Worm (Caenorhabditis elegans) whole organism, L4 larva: ENCODE results near the gene catp-4.

Experiments
- D1046.2 ChIP-seq: fragments of 200-800 bp; sonication (Bioruptor generic); IDR thresholded peaks from 2 replicates; pipeline ENCODE4 v1.3.6; 2022; ENCODE audit warnings: missing genetic modification characterization, missing compliant biosample characterization
- F26F4.8 ChIP-seq: fragments of 200-800 bp; sonication (Bioruptor generic); conservative IDR thresholded peaks from 2 replicates; pipeline ENCODE4 v1.3.6; 2022; ENCODE audit warnings: missing genetic modification characterization, missing compliant biosample characterization
- T26A8.4 ChIP-seq: fragments of 200-800 bp; sonication (Bioruptor generic); IDR thresholded peaks from 2 replicates; pipeline ENCODE4 v1.3.6; 2022; ENCODE audit warnings: missing genetic modification characterization, missing compliant biosample characterization
- Y48G9A.11 ChIP-seq: fragments of 200-800 bp; sonication (Bioruptor generic); IDR thresholded peaks from 2 replicates; pipeline ENCODE4 v1.3.6; 2022; ENCODE audit warnings: missing genetic modification reagents, missing genetic modification characterization, missing compliant biosample characterization
- ZK546.5 ChIP-seq, 2 experiments: sonication (generic microtip); optimal IDR thresholded peaks; 2 replicates each; lab custom pipeline; 2017; ENCODE audit warnings: missing biosample characterization in 2 of 2, missing genetic modification characterization in 2 of 2
- aly-2 ChIP-seq: sonication (generic microtip); optimal IDR thresholded peaks from 2 replicates; lab custom pipeline; 2018; ENCODE audit warnings: missing biosample characterization, missing genetic modification characterization
- ama-1 ChIP-seq: fragments of 150-350 bp; optimal IDR thresholded peaks from 2 replicates; lab custom pipeline; 2014; ENCODE audit warnings: inconsistent platforms, mixed read lengths
- arid-1 ChIP-seq: fragments of 200-800 bp; sonication (Bioruptor generic); conservative IDR thresholded peaks from 2 replicates; pipeline ENCODE4 v1.3.6; 2022; ENCODE audit warnings: missing genetic modification reagents, missing genetic modification characterization, missing compliant biosample characterization
- attf-4 ChIP-seq: sonication (generic microtip); optimal IDR thresholded peaks from 3 replicates; lab custom pipeline; 2017; ENCODE audit warnings: missing biosample characterization, missing genetic modification characterization
- ceh-28 ChIP-seq: fragments of 150-350 bp; optimal IDR thresholded peaks from 2 replicates; lab custom pipeline; 2014; ENCODE audit warnings: missing biosample characterization, missing genetic modification reagents, missing genetic modification characterization
- ceh-44 ChIP-seq: fragments of 200-800 bp; sonication (Bioruptor generic); IDR thresholded peaks from 2 replicates; pipeline ENCODE4 v1.3.6; 2022; ENCODE audit warnings: missing genetic modification reagents, missing genetic modification characterization, missing compliant biosample characterization
- ceh-82 ChIP-seq: sonication (generic microtip); optimal IDR thresholded peaks from 2 replicates; lab custom pipeline; 2017; ENCODE audit warnings: missing biosample characterization, missing genetic modification characterization
- ctbp-1 ChIP-seq: fragments of 200-800 bp; sonication (Bioruptor generic); IDR thresholded peaks from 2 replicates; pipeline ENCODE4 v1.3.6; 2022; ENCODE audit warnings: missing genetic modification reagents, missing genetic modification characterization, missing compliant biosample characterization
- daf-19 ChIP-seq: fragments of 200-800 bp; sonication (Bioruptor generic); conservative IDR thresholded peaks from 2 replicates; pipeline ENCODE4 v1.3.6; 2022; ENCODE audit warnings: missing genetic modification characterization, missing compliant biosample characterization
- dpl-1 ChIP-seq: fragments of 150-350 bp; optimal IDR thresholded peaks from 2 replicates; lab custom pipeline; 2014; ENCODE audit warnings: missing biosample characterization, missing genetic modification reagents, missing genetic modification characterization
- duxl-1 ChIP-seq: sonication (generic microtip); optimal IDR thresholded peaks from 2 replicates; lab custom pipeline; 2016; ENCODE audit warnings: mild to moderate bottlenecking, missing genetic modification characterization, moderate library complexity, missing compliant biosample characterization; ENCODE audit not compliant: poor library complexity
- egl-43 ChIP-seq: fragments of 200-800 bp; sonication (Bioruptor generic); IDR thresholded peaks from 2 replicates; pipeline ENCODE4 v1.3.6; 2022; ENCODE audit warnings: missing genetic modification reagents, missing genetic modification characterization, missing compliant biosample characterization
- gei-8 ChIP-seq: fragments of 200-800 bp; sonication (Bioruptor generic); optimal IDR thresholded peaks from 2 replicates; lab custom pipeline; 2018; ENCODE audit warnings: mild to moderate bottlenecking, missing genetic modification characterization, missing compliant biosample characterization
- hlh-11 ChIP-seq: fragments of 200-800 bp; sonication (Bioruptor generic); optimal IDR thresholded peaks from 2 replicates; lab custom pipeline; 2018; ENCODE audit warnings: mild to moderate bottlenecking, missing genetic modification characterization, missing compliant biosample characterization
- hlh-30 ChIP-seq: sonication (generic microtip); optimal IDR thresholded peaks from 2 replicates; lab custom pipeline; 2017; ENCODE audit warnings: antibody characterized with exemption, mild to moderate bottlenecking, missing genetic modification characterization, missing compliant biosample characterization; ENCODE audit not compliant: insufficient read depth
- hmg-1.1 ChIP-seq: fragments of 200-800 bp; sonication (Bioruptor generic); IDR thresholded peaks from 2 replicates; pipeline ENCODE4 v1.3.6; 2022; ENCODE audit warnings: missing genetic modification reagents, missing genetic modification characterization, missing compliant biosample characterization
- lim-7 ChIP-seq: fragments of 200-800 bp; sonication (Bioruptor generic); IDR thresholded peaks from 2 replicates; pipeline ENCODE4 v1.3.6; 2022; ENCODE audit warnings: missing genetic modification characterization, missing compliant biosample characterization
- lin-13 ChIP-seq: fragments of 150-350 bp; optimal IDR thresholded peaks from 2 replicates; lab custom pipeline; 2014; ENCODE audit warnings: missing biosample characterization, missing genetic modification reagents, missing genetic modification characterization
- lin-38 ChIP-seq: fragments of 200-800 bp; sonication (Bioruptor generic); IDR thresholded peaks from 2 replicates; pipeline ENCODE4 v1.3.6; 2022; ENCODE audit warnings: missing genetic modification reagents, missing genetic modification characterization, missing compliant biosample characterization
- lin-39 ChIP-seq: fragments of 150-350 bp; optimal IDR thresholded peaks from 2 replicates; lab custom pipeline; 2014; ENCODE audit warnings: missing biosample characterization, missing genetic modification reagents, missing genetic modification characterization
- lir-3 ChIP-seq: sonication (generic microtip); optimal IDR thresholded peaks from 2 replicates; lab custom pipeline; 2016; ENCODE audit warnings: mild to moderate bottlenecking, missing genetic modification characterization, missing compliant biosample characterization
- lsy-2 ChIP-seq, 2 experiments: fragments of 150-350 bp in 1 of 2; sonication (generic microtip) in 1 of 2; optimal IDR thresholded peaks; 2 replicates each; lab custom pipeline; 2014 to 2017; ENCODE audit warnings: missing biosample characterization in 2 of 2, missing genetic modification characterization in 2 of 2
- mdl-1 ChIP-seq, 2 experiments: fragments of 150-350 bp in 1 of 2; sonication (generic microtip) in 1 of 2; optimal IDR thresholded peaks; 2 replicates each; lab custom pipeline; 2014 to 2017; ENCODE audit warnings: missing biosample characterization in 2 of 2, missing genetic modification characterization in 2 of 2
- mdt-29 ChIP-seq: fragments of 200-800 bp; sonication (Bioruptor generic); IDR thresholded peaks from 2 replicates; pipeline ENCODE4 v1.3.6; 2022; ENCODE audit warnings: missing genetic modification reagents, missing genetic modification characterization, missing compliant biosample characterization
- mxl-2 ChIP-seq: fragments of 200-800 bp; sonication (Bioruptor generic); conservative IDR thresholded peaks from 2 replicates; pipeline ENCODE4 v1.3.6; 2022; ENCODE audit warnings: missing genetic modification reagents, missing genetic modification characterization, missing compliant biosample characterization
- nhr-237 ChIP-seq: sonication (generic microtip); optimal IDR thresholded peaks from 2 replicates; lab custom pipeline; 2017; ENCODE audit warnings: missing biosample characterization, missing genetic modification characterization
- nhr-41 ChIP-seq: fragments of 200-800 bp; sonication (Bioruptor generic); IDR thresholded peaks from 2 replicates; pipeline ENCODE4 v1.3.6; 2022; ENCODE audit warnings: missing genetic modification reagents, missing genetic modification characterization, missing compliant biosample characterization
- nhr-42 ChIP-seq: fragments of 200-800 bp; sonication (Bioruptor generic); IDR thresholded peaks from 2 replicates; pipeline ENCODE4 v1.3.6; 2022; ENCODE audit warnings: missing genetic modification characterization, missing compliant biosample characterization
- nhr-48 ChIP-seq: sonication (generic microtip); optimal IDR thresholded peaks from 2 replicates; lab custom pipeline; 2016; ENCODE audit warnings: mild to moderate bottlenecking, missing genetic modification characterization, missing compliant biosample characterization
- saeg-2 ChIP-seq: fragments of 200-800 bp; sonication (Bioruptor generic); IDR thresholded peaks from 2 replicates; pipeline ENCODE4 v1.3.6; 2022; ENCODE audit warnings: missing genetic modification reagents, missing genetic modification characterization, missing compliant biosample characterization
- set-16 ChIP-seq: fragments of 200-800 bp; sonication (Bioruptor generic); IDR thresholded peaks from 2 replicates; pipeline ENCODE4 v1.3.6; 2022; ENCODE audit warnings: missing genetic modification reagents, missing genetic modification characterization, missing compliant biosample characterization
- snpc-1.2 ChIP-seq: fragments of 200-800 bp; sonication (Bioruptor generic); IDR thresholded peaks from 2 replicates; pipeline ENCODE4 v1.3.6; 2022; ENCODE audit warnings: missing genetic modification reagents, missing genetic modification characterization, missing compliant biosample characterization
- snpc-4 ChIP-seq: fragments of 150-350 bp; optimal IDR thresholded peaks from 2 replicates; lab custom pipeline; 2014; ENCODE audit warnings: missing biosample characterization, missing genetic modification characterization
- spr-1 ChIP-seq: sonication (generic microtip); optimal IDR thresholded peaks from 2 replicates; lab custom pipeline; 2016; ENCODE audit warnings: mild to moderate bottlenecking, missing genetic modification characterization, missing compliant biosample characterization
- tra-1 ChIP-seq: fragments of 200-800 bp; sonication (Bioruptor generic); IDR thresholded peaks from 2 replicates; pipeline ENCODE4 v1.3.6; 2022; ENCODE audit warnings: missing genetic modification reagents, missing genetic modification characterization, missing compliant biosample characterization
- unc-130 ChIP-seq: sonication (generic microtip); optimal IDR thresholded peaks from 2 replicates; lab custom pipeline; 2016; ENCODE audit warnings: missing genetic modification reagents, missing genetic modification characterization, missing compliant biosample characterization
- zip-2 ChIP-seq: fragments of 150-350 bp; optimal IDR thresholded peaks from 2 replicates; lab custom pipeline; 2014; ENCODE audit warnings: missing biosample characterization, missing genetic modification characterization

catp-4 gene

ce11 chrII:14635895-14636294 is 42.5 kb downstream of the catp-4 start:
- TF ChIP-seq egl-43 (GFP tag; lab: Robert Waterston, UW): 0 out of 2 replicates have a peak, but pooled peaks have one; percentile 48
- peak; percentile 32; the same call in 1 of the 2 replicates for TF ChIP-seq T26A8.4 (GFP tag; lab: Robert Waterston, UW)
- TF ChIP-seq Y48G9A.11: peak; percentile 53; the same call in 1 of the 2 replicates
- peak; percentile 53 for TF ChIP-seq lin-38
- TF ChIP-seq ceh-44 (GFP tag; lab: Robert Waterston, UW): 0 out of 2 replicates have a peak, but pooled peaks have one; percentile 2
- TF ChIP-seq ctbp-1 (GFP tag; lab: Robert Waterston, UW): peak; percentile 33; the same call in 1 of the 2 replicates

- TF ChIP-seq ceh-82 (tag; lab: Kevin White, UChicago): no peak
- TF ChIP-seq nhr-42 (GFP tag; lab: Robert Waterston, UW): no peak
- no peak for TF ChIP-seq tra-1
- TF ChIP-seq spr-1 (tag; lab: Kevin White, UChicago): no peak
- no peak for TF ChIP-seq dpl-1 (GFP tag; lab: Kevin White, UChicago)
- TF ChIP-seq ZK546.5 (tag; optimal IDR thresholded peaks at IDR 0.05; lab: Kevin White, UChicago): no peak
- TF ChIP-seq aly-2: no peak
- TF ChIP-seq lir-3: no peak
- no peak for TF ChIP-seq saeg-2 (GFP tag; lab: Robert Waterston, UW)
- no peak for TF ChIP-seq nhr-237 (tag; lab: Kevin White, UChicago)
- TF ChIP-seq duxl-1 (tag; lab: Kevin White, UChicago): no peak
- TF ChIP-seq mdt-29 (GFP tag; lab: Robert Waterston, UW): no peak
- TF ChIP-seq arid-1 (GFP tag; lab: Robert Waterston, UW): no peak
- TF ChIP-seq ceh-44 (GFP tag; lab: Robert Waterston, UW): no peak
- no peak for TF ChIP-seq gei-8 (GFP tag; lab: Kevin White, UChicago)
- TF ChIP-seq lim-7: no peak
- TF ChIP-seq attf-4: no peak
- no peak for TF ChIP-seq snpc-1.2 (GFP tag; lab: Robert Waterston, UW)
These were observed 43.4 kb downstream of the catp-4 start, which contains the start of gene sre-13 for ce11 chrII:14636737-14637136. sre-13 (minus strand) TSS chrII:14636837.

ce11 chrII:14641387-14641786 is 48.0 kb downstream of the catp-4 start:
- TF ChIP-seq snpc-4: peak; percentile 18
- peak; percentile 32; the same call in 1 of the 2 replicates for TF ChIP-seq lin-38
- TF ChIP-seq lim-7: 0 out of 2 replicates have a peak, but pooled peaks have one; percentile 26

- TF ChIP-seq lin-38 (no peak), ceh-28 (tag; lab: Kevin White, UChicago) (no peak), D1046.2 (no peak)
These were observed 50.6 kb downstream of the catp-4 start, which contains the start of gene atgp-2 for ce11 chrII:14643983-14644382. atgp-2 (minus strand) TSS chrII:14644083.

ce11 chrII:14644465-14644864 is 51.1 kb downstream of the catp-4 start:
- TF ChIP-seq set-16: no peak
- TF ChIP-seq F26F4.8: no peak
- TF ChIP-seq lim-7: no peak
- TF ChIP-seq unc-130 (GFP tag; lab: Kevin White, UChicago): no peak
- TF ChIP-seq mxl-2 (GFP tag; lab: Robert Waterston, UW): no peak
- TF ChIP-seq nhr-48 (tag; lab: Kevin White, UChicago): no peak
- no peak for TF ChIP-seq T26A8.4 (GFP tag; lab: Robert Waterston, UW)
- no peak for TF ChIP-seq zip-2
- TF ChIP-seq ceh-44 (GFP tag; lab: Robert Waterston, UW): no peak
- no peak for TF ChIP-seq nhr-41 (GFP tag; lab: Robert Waterston, UW)
- TF ChIP-seq mdl-1 (tag; optimal IDR thresholded peaks at IDR 0.05; lab: Kevin White, UChicago): no peak
- TF ChIP-seq gei-8 (GFP tag; lab: Kevin White, UChicago): no peak
- no peak for TF ChIP-seq lin-39
- TF ChIP-seq daf-19 (GFP tag; lab: Robert Waterston, UW): no peak
- no peak for TF ChIP-seq lsy-2 (tag; optimal IDR thresholded peaks at IDR 0.05; lab: Kevin White, UChicago)
- no peak for TF ChIP-seq hlh-11
- TF ChIP-seq lin-13 (GFP tag; lab: Kevin White, UChicago): no peak
- TF ChIP-seq hmg-1.1: no peak
- TF ChIP-seq ama-1 (lab: Kevin White, UChicago): no peak
- no peak for TF ChIP-seq hlh-30
